Worm (Caenorhabditis elegans): Measurements from ENCODE around the gene C33B4.2.
A peak's percentile ranks its signal among the peaks of the same experiment; 100 is the strongest.

Gene C33B4.2

DNA sequence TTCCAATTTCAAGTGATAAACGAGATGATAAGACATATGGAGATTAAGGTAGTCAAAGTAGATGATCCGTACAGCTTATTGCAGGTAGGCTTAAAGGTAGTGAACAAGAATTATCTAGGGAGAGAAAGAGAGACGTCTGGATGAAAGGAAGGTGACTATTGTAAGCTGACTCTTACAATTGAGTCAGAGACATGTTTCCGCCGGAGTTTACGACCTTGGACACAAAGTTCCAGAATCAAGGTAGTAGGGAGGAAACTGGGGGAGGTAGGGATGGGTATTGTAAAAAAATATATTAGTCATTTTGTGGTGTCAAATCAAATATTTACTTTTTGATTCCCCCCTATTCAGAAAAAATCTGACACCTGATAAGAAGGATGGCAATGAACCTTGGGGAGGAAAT lies 20.4 kb upstream of the C33B4.2 start:
- TF ChIP-seq pes-1 (GFP tag; IDR thresholded peaks at IDR 0.05) (no peak), tra-4 (tag; optimal IDR thresholded peaks at IDR 0.05) (no peak), ets-7 (tag; optimal IDR thresholded peaks at IDR 0.05) (no peak), tbx-37 (GFP tag; conservative IDR thresholded peaks at IDR 0.05) (no peak), F13C5.2 (tag; optimal IDR thresholded peaks at IDR 0.05) (no peak), flt-1 (GFP tag; IDR thresholded peaks at IDR 0.05) (no peak), ceh-13 (GFP tag; optimal IDR thresholded peaks at IDR 0.05) (no peak), scrt-1 (GFP tag; IDR thresholded peaks at IDR 0.05) (no peak), aly-1 (tag; optimal IDR thresholded peaks at IDR 0.05) (no peak), sea-1 (GFP tag; conservative IDR thresholded peaks at IDR 0.05) (no peak), hmbx-1 (tag; optimal IDR thresholded peaks at IDR 0.05) (no peak), B0310.2 (tag; optimal IDR thresholded peaks at IDR 0.05) (no peak), hmg-4 (GFP tag; optimal IDR thresholded peaks at IDR 0.05) (no peak), hnd-1 (tag; optimal IDR thresholded peaks at IDR 0.05) (no peak)

DNA sequence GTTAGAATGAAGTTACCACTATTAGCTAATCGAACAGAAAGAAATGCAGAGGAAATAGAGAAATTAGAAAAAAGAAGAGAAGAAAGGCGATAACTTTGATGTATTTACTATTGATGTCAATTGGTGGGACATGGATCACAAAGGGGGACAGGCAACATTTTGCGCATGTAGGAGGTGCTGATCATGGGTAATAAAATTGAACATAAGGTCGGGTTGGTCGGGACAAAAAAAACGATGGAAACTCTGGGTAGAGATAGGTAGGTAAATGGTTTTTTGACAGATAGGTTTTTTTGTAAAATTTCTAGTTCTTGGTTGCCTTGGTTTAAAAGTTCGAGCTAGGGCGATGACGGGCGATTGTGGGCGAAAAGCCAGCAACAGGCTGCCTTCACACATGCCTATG lies 18.9 kb upstream of the C33B4.2 start, which contains the start of gene shn-1:
shn-1 (minus strand) TSS at position 101 of the 400 bp plus-strand sequence.
- TF ChIP-seq tra-4 (tag; optimal IDR thresholded peaks at IDR 0.05), result no peak
- TF ChIP-seq sea-1 (GFP tag; conservative IDR thresholded peaks at IDR 0.05), result no peak
- TF ChIP-seq hmg-4 (GFP tag; optimal IDR thresholded peaks at IDR 0.05), result no peak
- TF ChIP-seq F13C5.2 (tag; optimal IDR thresholded peaks at IDR 0.05), result no peak
- TF ChIP-seq hmbx-1 (tag; optimal IDR thresholded peaks at IDR 0.05), result no peak
- TF ChIP-seq B0310.2 (tag; optimal IDR thresholded peaks at IDR 0.05), result no peak
- no peak for TF ChIP-seq tbx-37 (GFP tag; conservative IDR thresholded peaks at IDR 0.05)
- TF ChIP-seq scrt-1 (GFP tag; IDR thresholded peaks at IDR 0.05), result no peak
- no peak for TF ChIP-seq flt-1 (GFP tag; IDR thresholded peaks at IDR 0.05)
- no peak for TF ChIP-seq aly-1 (tag; optimal IDR thresholded peaks at IDR 0.05)
- TF ChIP-seq ceh-36 (tag; optimal IDR thresholded peaks at IDR 0.05), result no peak
- no peak for TF ChIP-seq ceh-13 (GFP tag; optimal IDR thresholded peaks at IDR 0.05)
- TF ChIP-seq ets-7 (tag; optimal IDR thresholded peaks at IDR 0.05), result no peak
- no peak for TF ChIP-seq pes-1 (GFP tag; IDR thresholded peaks at IDR 0.05)
- no peak for TF ChIP-seq ama-1 (optimal IDR thresholded peaks at IDR 0.05)
- TF ChIP-seq tbx-11 (GFP tag; IDR thresholded peaks at IDR 0.05), result no peak
- TF ChIP-seq hnd-1 (tag; optimal IDR thresholded peaks at IDR 0.05), result no peak

DNA sequence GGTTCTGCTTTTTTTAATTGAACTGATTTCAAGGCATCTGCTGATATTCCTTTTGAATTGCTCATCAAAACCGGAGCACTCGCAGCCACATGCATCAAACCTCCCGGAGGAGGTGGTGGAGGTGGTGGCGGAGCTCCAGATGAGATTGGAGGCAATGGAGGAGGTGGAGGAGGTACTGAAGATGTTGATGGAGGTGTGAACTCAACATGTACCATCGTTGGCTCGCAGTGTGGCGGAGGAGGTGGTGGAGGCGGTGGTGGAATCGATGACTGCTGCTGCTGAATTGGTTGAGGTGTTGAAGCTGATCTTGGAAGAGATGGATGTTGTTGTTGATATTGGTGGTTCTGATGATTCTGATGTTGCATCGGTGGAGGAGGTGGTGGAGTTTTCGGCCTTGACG lies 15.0 kb upstream of the C33B4.2 start:
- TF ChIP-seq flt-1 (GFP tag; IDR thresholded peaks at IDR 0.05), result no peak
- TF ChIP-seq ceh-13 (GFP tag; optimal IDR thresholded peaks at IDR 0.05), result no peak
- no peak for TF ChIP-seq B0310.2 (tag; optimal IDR thresholded peaks at IDR 0.05)
- no peak for TF ChIP-seq tbx-11 (GFP tag; IDR thresholded peaks at IDR 0.05)
- TF ChIP-seq scrt-1 (GFP tag; IDR thresholded peaks at IDR 0.05), result no peak
- no peak for TF ChIP-seq F13C5.2 (tag; optimal IDR thresholded peaks at IDR 0.05)
- TF ChIP-seq hmbx-1 (tag; optimal IDR thresholded peaks at IDR 0.05), result no peak
- no peak for TF ChIP-seq sea-1 (GFP tag; conservative IDR thresholded peaks at IDR 0.05)
- no peak for TF ChIP-seq ama-1 (optimal IDR thresholded peaks at IDR 0.05)
- TF ChIP-seq aly-1 (tag; optimal IDR thresholded peaks at IDR 0.05), result no peak
- no peak for TF ChIP-seq ceh-36 (tag; optimal IDR thresholded peaks at IDR 0.05)
- TF ChIP-seq tbx-37 (GFP tag; conservative IDR thresholded peaks at IDR 0.05), result no peak
- no peak for TF ChIP-seq tra-4 (tag; optimal IDR thresholded peaks at IDR 0.05)
- TF ChIP-seq hnd-1 (tag; optimal IDR thresholded peaks at IDR 0.05), result no peak
- no peak for TF ChIP-seq pes-1 (GFP tag; IDR thresholded peaks at IDR 0.05)
- no peak for TF ChIP-seq ets-7 (tag; optimal IDR thresholded peaks at IDR 0.05)
- no peak for TF ChIP-seq hmg-4 (GFP tag; optimal IDR thresholded peaks at IDR 0.05)

DNA sequence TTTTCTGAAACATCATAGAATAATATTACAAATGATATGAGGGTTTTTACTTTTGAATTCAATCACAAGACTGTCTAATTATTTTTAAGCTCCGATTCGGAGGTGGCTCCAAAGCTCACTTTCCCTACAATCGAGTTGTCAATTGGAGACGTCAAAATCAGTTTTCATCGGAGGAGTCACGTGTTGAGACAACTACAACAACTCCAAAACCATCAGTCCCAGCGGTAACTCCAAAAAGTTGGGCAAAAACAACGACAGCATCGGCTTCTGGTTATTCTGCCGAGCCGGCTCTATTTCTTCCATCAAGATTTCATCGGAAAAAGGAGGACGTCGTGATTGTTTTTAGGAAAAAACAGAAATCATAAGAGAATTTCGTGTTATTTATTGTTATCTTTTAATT lies 12.2 kb upstream of the C33B4.2 start:
- no peak for TF ChIP-seq tra-4 (tag; optimal IDR thresholded peaks at IDR 0.05)
- TF ChIP-seq ama-1 (optimal IDR thresholded peaks at IDR 0.05), result peak; percentile 58

DNA sequence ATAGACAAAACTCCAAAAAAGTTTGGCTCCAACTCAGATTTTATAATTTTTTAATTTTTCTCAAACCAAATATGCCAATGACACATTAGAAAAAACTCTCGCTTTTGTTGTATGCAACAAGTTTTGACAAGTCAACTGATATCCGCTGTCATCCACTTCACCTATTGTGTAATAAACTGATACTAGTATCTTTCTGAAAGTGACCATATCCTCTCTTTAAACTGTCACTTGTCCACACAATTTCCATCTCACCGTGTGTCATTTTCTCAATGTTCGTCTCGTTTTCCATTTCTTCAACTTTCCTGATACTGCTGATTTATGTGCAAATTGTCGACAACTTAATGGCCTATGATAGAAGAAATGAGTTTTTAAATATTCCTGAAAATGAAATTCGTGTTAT lies 11.1 kb upstream of the C33B4.2 start, which contains the start of the genes C33B4.5 and C33B4.4:
C33B4.5 (plus strand) TSS at position 270 of the 400 bp plus-strand sequence.
C33B4.4 (minus strand) TSS at position 385 of the 400 bp plus-strand sequence.
- no peak for TF ChIP-seq ceh-13 (GFP tag; optimal IDR thresholded peaks at IDR 0.05)
- TF ChIP-seq B0310.2 (tag; optimal IDR thresholded peaks at IDR 0.05), result no peak
- TF ChIP-seq tra-4 (tag; optimal IDR thresholded peaks at IDR 0.05), result no peak
- no peak for TF ChIP-seq aly-1 (tag; optimal IDR thresholded peaks at IDR 0.05)
- TF ChIP-seq pes-1 (GFP tag; IDR thresholded peaks at IDR 0.05), result no peak

- TF ChIP-seq aly-1 (tag; optimal IDR thresholded peaks at IDR 0.05) (no peak), flt-1 (GFP tag; IDR thresholded peaks at IDR 0.05) (no peak), ets-7 (tag; optimal IDR thresholded peaks at IDR 0.05) (no peak), pes-1 (GFP tag; IDR thresholded peaks at IDR 0.05) (no peak), F13C5.2 (tag; optimal IDR thresholded peaks at IDR 0.05) (no peak), sea-1 (GFP tag; conservative IDR thresholded peaks at IDR 0.05) (no peak), tra-4 (tag; optimal IDR thresholded peaks at IDR 0.05) (no peak), ceh-13 (GFP tag; optimal IDR thresholded peaks at IDR 0.05) (no peak), ceh-36 (tag; optimal IDR thresholded peaks at IDR 0.05) (no peak), ama-1 (optimal IDR thresholded peaks at IDR 0.05) (no peak), hnd-1 (tag; optimal IDR thresholded peaks at IDR 0.05) (no peak), tbx-37 (GFP tag; conservative IDR thresholded peaks at IDR 0.05) (no peak), tbx-11 (GFP tag; IDR thresholded peaks at IDR 0.05) (no peak), hmg-4 (GFP tag; optimal IDR thresholded peaks at IDR 0.05) (no peak), B0310.2 (tag; optimal IDR thresholded peaks at IDR 0.05) (no peak)
Measured at ce11 chrII:11377700-11378099, 5.8 kb upstream of the C33B4.2 start.

- TF ChIP-seq flt-1 (GFP tag; IDR thresholded peaks at IDR 0.05) (no peak), hmbx-1 (tag; optimal IDR thresholded peaks at IDR 0.05) (no peak), ama-1 (optimal IDR thresholded peaks at IDR 0.05) (no peak), pes-1 (GFP tag; IDR thresholded peaks at IDR 0.05) (no peak), tra-4 (tag; optimal IDR thresholded peaks at IDR 0.05) (no peak), B0310.2 (tag; optimal IDR thresholded peaks at IDR 0.05) (no peak), F13C5.2 (tag; optimal IDR thresholded peaks at IDR 0.05) (no peak), aly-1 (tag; optimal IDR thresholded peaks at IDR 0.05) (no peak), hmg-4 (GFP tag; optimal IDR thresholded peaks at IDR 0.05) (no peak), hnd-1 (tag; optimal IDR thresholded peaks at IDR 0.05) (no peak), tbx-11 (GFP tag; IDR thresholded peaks at IDR 0.05) (no peak), sea-1 (GFP tag; conservative IDR thresholded peaks at IDR 0.05) (no peak), ceh-36 (tag; optimal IDR thresholded peaks at IDR 0.05) (no peak), tbx-37 (GFP tag; conservative IDR thresholded peaks at IDR 0.05) (no peak), ets-7 (tag; optimal IDR thresholded peaks at IDR 0.05) (no peak), ceh-13 (GFP tag; optimal IDR thresholded peaks at IDR 0.05) (no peak)
Measured at ce11 chrII:11376598-11377108, 4.7 kb upstream of the C33B4.2 start.

Data from whole organism, early embryonic.